Worm (Caenorhabditis elegans) whole organism, mixed stage, embryonic: ENCODE measurements around the gene T15H9.4.

Experiments used
- blmp-1 ChIP-seq: fragments of 150-350 bp; optimal IDR thresholded peaks from 2 replicates; lab custom pipeline; 2014; ENCODE audit warnings: missing biosample characterization, missing genetic modification characterization
- ceh-39 ChIP-seq: fragments of 150-350 bp; optimal IDR thresholded peaks from 2 replicates; lab custom pipeline; 2014; ENCODE audit warnings: missing biosample characterization, missing genetic modification characterization
- ces-1 ChIP-seq: fragments of 150-350 bp; optimal IDR thresholded peaks from 2 replicates; lab custom pipeline; 2014; ENCODE audit warnings: missing biosample characterization, missing genetic modification reagents, missing genetic modification characterization
- elt-3 ChIP-seq: fragments of 150-350 bp; optimal IDR thresholded peaks from 2 replicates; lab custom pipeline; 2014; ENCODE audit warnings: missing biosample characterization, missing genetic modification characterization
- lin-13 ChIP-seq: fragments of 150-350 bp; optimal IDR thresholded peaks from 2 replicates; lab custom pipeline; 2014; ENCODE audit warnings: missing biosample characterization, missing genetic modification characterization
- mep-1 ChIP-seq: fragments of 150-350 bp; optimal IDR thresholded peaks from 2 replicates; lab custom pipeline; 2017; ENCODE audit warnings: missing biosample characterization, missing genetic modification reagents, missing genetic modification characterization, inconsistent platforms
- nhr-12 ChIP-seq: fragments of 150-350 bp; optimal IDR thresholded peaks from 2 replicates; lab custom pipeline; 2014; ENCODE audit warnings: missing biosample characterization, missing genetic modification characterization
- nhr-28 ChIP-seq: fragments of 150-350 bp; optimal IDR thresholded peaks from 2 replicates; lab custom pipeline; 2014; ENCODE audit warnings: missing biosample characterization, missing genetic modification characterization
- nhr-76 ChIP-seq: sonication (generic microtip); optimal IDR thresholded peaks from 2 replicates; lab custom pipeline; 2017; ENCODE audit warnings: missing biosample characterization, missing genetic modification characterization
- pha-4 ChIP-seq: fragments of 150-350 bp; optimal IDR thresholded peaks from 2 replicates; lab custom pipeline; 2018; ENCODE audit warnings: missing biosample characterization, missing genetic modification reagents, missing genetic modification characterization
- snpc-4 ChIP-seq: fragments of 150-350 bp; optimal IDR thresholded peaks from 2 replicates; lab custom pipeline; 2014; ENCODE audit warnings: missing biosample characterization, missing genetic modification characterization
- sptf-1 ChIP-seq: sonication (generic microtip); optimal IDR thresholded peaks from 2 replicates; lab custom pipeline; 2017; ENCODE audit warnings: mild to moderate bottlenecking, missing genetic modification characterization, moderate library complexity, missing compliant biosample characterization
- unc-39 ChIP-seq: fragments of 150-350 bp; optimal IDR thresholded peaks from 2 replicates; lab custom pipeline; 2014; ENCODE audit warnings: missing biosample characterization, missing genetic modification characterization

ce11 chrII:9606485-9607036 is 5.1 kb upstream of the T15H9.4 start:
- TF ChIP-seq lin-13 (tag; lab: Kevin White, UChicago), result no peak
- TF ChIP-seq unc-39 (tag; lab: Kevin White, UChicago), result no peak
- TF ChIP-seq ces-1 (GFP tag; lab: Kevin White, UChicago), result no peak
- TF ChIP-seq pha-4, result no peak
- no peak for TF ChIP-seq mep-1 (tag; lab: Kevin White, UChicago)
- no peak for TF ChIP-seq blmp-1 (tag; lab: Kevin White, UChicago)
- no peak for TF ChIP-seq sptf-1
- no peak for TF ChIP-seq snpc-4 (tag; lab: Kevin White, UChicago)
- TF ChIP-seq elt-3 (tag; lab: Kevin White, UChicago), result no peak
- no peak for TF ChIP-seq nhr-76
- TF ChIP-seq nhr-28 (tag; lab: Kevin White, UChicago), result no peak
- TF ChIP-seq ceh-39 (tag; lab: Kevin White, UChicago), result no peak
- TF ChIP-seq nhr-12 (tag; lab: Kevin White, UChicago), result no peak
